Fruit fly (Drosophila melanogaster) whole organism, embryonic: ENCODE measurements around the gene CG10948.

ENCODE experiments used
- Ada2b ChIP-seq: fragments of 200-800 bp; sonication (Bioruptor generic); IDR thresholded peaks from 2 replicates; pipeline ENCODE4 v1.3.6; 2022; ENCODE audit warnings: missing biosample characterization, missing genetic modification characterization
- Aef1 ChIP-seq: fragments of 200-800 bp; sonication (Bioruptor generic); IDR thresholded peaks from 3 replicates; pipeline ENCODE4 v1.3.6; 2022; ENCODE audit warnings: missing biosample characterization, missing genetic modification characterization
- CG10959 ChIP-seq: fragments of 200-800 bp; sonication (Bioruptor generic); IDR thresholded peaks from 2 replicates; pipeline ENCODE4 v1.3.6; 2022; ENCODE audit warnings: missing biosample characterization, missing genetic modification characterization
- CG11696 ChIP-seq: fragments of 200-800 bp; sonication (Bioruptor generic); IDR thresholded peaks from 2 replicates; pipeline ENCODE4 v1.3.6; 2022; ENCODE audit warnings: missing biosample characterization, missing genetic modification characterization
- CG12071 ChIP-seq: fragments of 200-800 bp; sonication (Bioruptor generic); optimal IDR thresholded peaks from 3 replicates; lab custom pipeline; 2018; ENCODE audit warnings: missing biosample characterization, mild to moderate bottlenecking, missing genetic modification characterization
- CG12769 ChIP-seq: fragments of 200-800 bp; sonication (Bioruptor generic); optimal IDR thresholded peaks from 2 replicates; lab custom pipeline; 2019; ENCODE audit warnings: missing biosample characterization, mild to moderate bottlenecking, missing genetic modification characterization, moderate library complexity
- CG12942 ChIP-seq: fragments of 200-800 bp; sonication (Bioruptor generic); optimal IDR thresholded peaks from 3 replicates; lab custom pipeline; 2016; ENCODE audit warnings: missing biosample characterization, missing genetic modification characterization
- CG16863 ChIP-seq: fragments of 200-800 bp; sonication (Bioruptor generic); optimal IDR thresholded peaks from 3 replicates; lab custom pipeline; 2016; ENCODE audit warnings: missing biosample characterization, missing genetic modification characterization
- CG17328 ChIP-seq: fragments of 200-800 bp; sonication (Bioruptor generic); IDR thresholded peaks from 2 replicates; pipeline ENCODE4 v1.3.6; 2022; ENCODE audit warnings: missing biosample characterization, missing genetic modification characterization
- CG34376 ChIP-seq: fragments of 200-800 bp; sonication (Bioruptor generic); optimal IDR thresholded peaks from 2 replicates; lab custom pipeline; 2018; ENCODE audit warnings: missing biosample characterization, mild to moderate bottlenecking, missing genetic modification characterization
- CG43689 ChIP-seq: fragments of 200-800 bp; sonication (Bioruptor generic); IDR thresholded peaks from 2 replicates; pipeline ENCODE4 v1.3.6; 2022; ENCODE audit warnings: missing biosample characterization, missing genetic modification characterization
- CG5245 ChIP-seq: fragments of 200-800 bp; sonication (Bioruptor generic); optimal IDR thresholded peaks from 3 replicates; lab custom pipeline; 2016; ENCODE audit warnings: missing biosample characterization, missing genetic modification characterization
- CG6765 ChIP-seq: fragments of 200-800 bp; sonication (Bioruptor generic); optimal IDR thresholded peaks from 3 replicates; lab custom pipeline; 2017; ENCODE audit warnings: missing biosample characterization, mild to moderate bottlenecking, missing genetic modification characterization
- CG8281 ChIP-seq: fragments of 200-800 bp; sonication (Bioruptor generic); optimal IDR thresholded peaks from 2 replicates; lab custom pipeline; 2018; ENCODE audit warnings: missing biosample characterization, mild to moderate bottlenecking, missing genetic modification characterization, moderate library complexity
- CkIIα-i1 ChIP-seq: fragments of 200-800 bp; sonication (Bioruptor generic); IDR thresholded peaks from 2 replicates; pipeline ENCODE4 v1.3.6; 2022; ENCODE audit warnings: missing biosample characterization, missing genetic modification characterization
- GATAe ChIP-seq: fragments of 200-800 bp; sonication (Bioruptor generic); conservative IDR thresholded peaks from 2 replicates; pipeline ENCODE4 v1.3.6; 2022; ENCODE audit warnings: missing biosample characterization, missing genetic modification characterization
- MESR4 ChIP-seq: fragments of 200-800 bp; sonication (Bioruptor generic); optimal IDR thresholded peaks from 2 replicates; lab custom pipeline; 2018; ENCODE audit warnings: missing biosample characterization, mild to moderate bottlenecking, missing genetic modification characterization, moderate library complexity
- Opbp ChIP-seq: fragments of 200-800 bp; sonication (Bioruptor generic); IDR thresholded peaks from 3 replicates; pipeline ENCODE4 v1.3.6; 2022; ENCODE audit warnings: missing biosample characterization, missing genetic modification characterization; ENCODE audit not compliant: partially characterized antibody
- Ravus ChIP-seq: fragments of 200-800 bp; sonication (Bioruptor generic); IDR thresholded peaks from 2 replicates; pipeline ENCODE4 v1.3.6; 2022; ENCODE audit warnings: missing biosample characterization, missing genetic modification characterization
- Ssrp ChIP-seq: fragments of 200-800 bp; sonication (Bioruptor generic); optimal IDR thresholded peaks from 2 replicates; lab custom pipeline; 2018; ENCODE audit warnings: missing biosample characterization, mild to moderate bottlenecking, missing genetic modification characterization, moderate library complexity
- Usf ChIP-seq: fragments of 200-800 bp; sonication (Bioruptor generic); optimal IDR thresholded peaks from 2 replicates; lab custom pipeline; 2017; ENCODE audit warnings: missing genotype, missing biosample characterization, missing genetic modification characterization
- cwo ChIP-seq: fragments of 200-800 bp; sonication (Bioruptor generic); optimal IDR thresholded peaks from 3 replicates; lab custom pipeline; 2017; ENCODE audit warnings: missing biosample characterization, missing genetic modification characterization, mild to moderate bottlenecking, moderate library complexity, missing genetic modification reagents
- en ChIP-seq: fragments of 200-800 bp; sonication (Bioruptor generic); optimal IDR thresholded peaks from 2 replicates; lab custom pipeline; 2016; ENCODE audit warnings: missing biosample characterization, missing genetic modification characterization
- esg ChIP-seq: fragments of 200-800 bp; sonication (Bioruptor generic); conservative IDR thresholded peaks from 2 replicates; pipeline ENCODE4 v1.3.6; 2022; ENCODE audit warnings: missing biosample characterization, missing genetic modification characterization
- exex ChIP-seq: fragments of 200-800 bp; sonication (Bioruptor generic); optimal IDR thresholded peaks from 4 replicates; lab custom pipeline; 2018; ENCODE audit warnings: missing biosample characterization, mild to moderate bottlenecking, missing genetic modification characterization, moderate library complexity
- fd96Cb ChIP-seq: fragments of 200-800 bp; sonication (Bioruptor generic); optimal IDR thresholded peaks from 2 replicates; lab custom pipeline; 2018; ENCODE audit warnings: missing biosample characterization, mild to moderate bottlenecking, missing genetic modification characterization, moderate library complexity
- gcm2 ChIP-seq: fragments of 200-800 bp; sonication (Bioruptor generic); optimal IDR thresholded peaks from 2 replicates; lab custom pipeline; 2016; ENCODE audit warnings: missing biosample characterization, missing genetic modification characterization
- grn ChIP-seq: fragments of 200-800 bp; sonication (Bioruptor generic); optimal IDR thresholded peaks from 3 replicates; lab custom pipeline; 2017; ENCODE audit warnings: missing biosample characterization, missing genetic modification characterization
- gro ChIP-seq: fragments of 200-800 bp; sonication (Bioruptor generic); optimal IDR thresholded peaks from 2 replicates; lab custom pipeline; 2016; ENCODE audit warnings: missing biosample characterization, missing genetic modification characterization
- gt ChIP-seq: fragments of 200-800 bp; sonication (Bioruptor generic); IDR thresholded peaks from 2 replicates; pipeline ENCODE4 v1.3.6; 2022; ENCODE audit warnings: missing biosample characterization, missing genetic modification characterization
- hkb ChIP-seq, 2 experiments: fragments of 200-800 bp in 1 of 2; fragments of >200 bp in 1 of 2; sonication (Bioruptor generic) in 1 of 2; IDR thresholded peaks in 1 of 2; optimal IDR thresholded peaks in 1 of 2; 2 replicates each; pipeline versions ENCODE4 v1.3.6 to Lab custom; 2017 to 2022; ENCODE audit warnings: missing biosample characterization in 1 of 2, missing genetic modification characterization in 1 of 2
- jigr1 ChIP-seq: fragments of 200-800 bp; sonication (Bioruptor generic); IDR thresholded peaks from 3 replicates; pipeline ENCODE4 v1.3.6; 2022; ENCODE audit warnings: missing biosample characterization, missing genetic modification characterization
- kah ChIP-seq: fragments of 200-800 bp; sonication (Bioruptor generic); optimal IDR thresholded peaks from 2 replicates; lab custom pipeline; 2018; ENCODE audit warnings: missing biosample characterization, mild to moderate bottlenecking, missing genetic modification characterization
- ken ChIP-seq: fragments of 200-800 bp; sonication (Bioruptor generic); IDR thresholded peaks from 3 replicates; pipeline ENCODE4 v1.3.6; 2022; ENCODE audit warnings: missing biosample characterization, missing genetic modification characterization
- kni ChIP-seq: fragments of 200-800 bp; sonication (Bioruptor generic); optimal IDR thresholded peaks from 3 replicates; lab custom pipeline; 2017; ENCODE audit warnings: mild to moderate bottlenecking, missing biosample characterization, missing genetic modification reagents, missing genetic modification characterization
- mirr ChIP-seq: fragments of 200-800 bp; sonication (Bioruptor generic); optimal IDR thresholded peaks from 3 replicates; lab custom pipeline; 2018; ENCODE audit warnings: missing biosample characterization, mild to moderate bottlenecking, missing genetic modification characterization
- oc ChIP-seq: fragments of 200-800 bp; sonication (Bioruptor generic); optimal IDR thresholded peaks from 2 replicates; lab custom pipeline; 2018; ENCODE audit warnings: missing biosample characterization, mild to moderate bottlenecking, missing genetic modification characterization, moderate library complexity
- peb ChIP-seq: fragments of 200-800 bp; sonication (Bioruptor generic); IDR thresholded peaks from 2 replicates; pipeline ENCODE4 v1.3.6; 2022; ENCODE audit warnings: missing biosample characterization, missing genetic modification characterization
- schlank ChIP-seq: fragments of 200-800 bp; sonication (Bioruptor generic); optimal IDR thresholded peaks from 2 replicates; lab custom pipeline; 2018; ENCODE audit warnings: missing biosample characterization, mild to moderate bottlenecking, missing genetic modification characterization
- scrt ChIP-seq: fragments of 200-800 bp; sonication (Bioruptor generic); optimal IDR thresholded peaks from 2 replicates; lab custom pipeline; 2018; ENCODE audit warnings: missing biosample characterization, mild to moderate bottlenecking, missing genetic modification characterization, moderate library complexity
- sisA ChIP-seq: fragments of 200-800 bp; sonication (Bioruptor generic); IDR thresholded peaks from 2 replicates; pipeline ENCODE4 v1.3.6; 2022; ENCODE audit warnings: missing biosample characterization, missing genetic modification characterization
- so ChIP-seq: fragments of 200-800 bp; sonication (Bioruptor generic); IDR thresholded peaks from 3 replicates; pipeline ENCODE4 v1.3.6; 2022; ENCODE audit warnings: missing biosample characterization, missing genetic modification characterization
- sug ChIP-seq: fragments of 200-800 bp; optimal IDR thresholded peaks from 2 replicates; lab custom pipeline; 2019; ENCODE audit warnings: missing biosample characterization, mild to moderate bottlenecking, missing genetic modification characterization, moderate library complexity
- tio ChIP-seq: fragments of 200-800 bp; sonication (Bioruptor generic); optimal IDR thresholded peaks from 2 replicates; lab custom pipeline; 2017; ENCODE audit warnings: missing biosample characterization, missing genetic modification characterization, inconsistent platforms
- vnd ChIP-seq: fragments of 200-800 bp; sonication (Bioruptor generic); IDR thresholded peaks from 3 replicates; pipeline ENCODE4 v1.3.6; 2022; ENCODE audit warnings: missing biosample characterization, missing genetic modification characterization; ENCODE audit not compliant: partially characterized antibody

The CG10948 gene

DNA sequence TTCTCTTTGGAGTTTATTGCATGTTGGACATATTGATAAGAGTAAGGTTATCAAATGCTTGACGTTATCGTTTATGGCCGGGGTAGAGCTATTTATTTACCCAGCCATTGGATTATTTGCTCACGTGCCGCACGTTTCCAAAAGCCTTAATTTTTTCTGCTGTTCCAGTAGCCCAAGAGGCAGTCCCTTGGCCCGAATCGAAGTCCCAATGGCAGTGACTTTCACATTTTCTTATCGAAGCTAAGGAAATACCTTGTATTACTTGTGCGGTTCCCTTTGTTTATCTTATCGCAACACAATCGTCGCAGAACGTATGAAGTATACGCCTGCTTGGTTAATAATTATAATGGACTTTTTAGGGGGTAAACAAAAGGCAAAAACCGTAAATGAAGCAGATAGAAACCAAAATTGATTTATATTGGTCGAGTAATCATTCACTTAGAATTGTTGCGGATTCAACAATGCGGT is 39.5 kb upstream of the CG10948 start, which contains the start of gene CG43894 (continued):
- TF ChIP-seq CG6765 (no peak), peb (GFP tag; lab: Robert Waterston, UW) (no peak), CG12071 (peak; percentile 17), CG8281 (tag; lab: Kevin White, UChicago) (peak; percentile 41), so (no peak), kah (GFP tag; lab: Kevin White, UChicago) (no peak), scrt (peak; percentile 9), ken (no peak), vnd (GFP tag; lab: Robert Waterston, UW) (no peak), GATAe (GFP tag; lab: Robert Waterston, UW) (peak; percentile 83), CG12769 (tag; lab: Kevin White, UChicago) (no peak), Ssrp (tag; lab: Kevin White, UChicago) (no peak), oc (tag; lab: Kevin White, UChicago) (no peak), sisA (GFP tag; lab: Robert Waterston, UW) (no peak), Ravus (no peak), tio (GFP tag; lab: Kevin White, UChicago) (no peak), Aef1 (GFP tag; lab: Robert Waterston, UW) (no peak), jigr1 (GFP tag; lab: Robert Waterston, UW) (no peak), Opbp (GFP tag; lab: Robert Waterston, UW) (no peak), hkb (optimal IDR thresholded peaks at IDR 0.05; lab: Kevin White, UChicago) (no peak), hkb (GFP tag; IDR thresholded peaks at IDR 0.05; lab: Robert Waterston, UW) (no peak), CG10959 (GFP tag; lab: Robert Waterston, UW) (no peak), exex (peak; percentile 95)

- TF ChIP-seq GATAe (GFP tag; lab: Robert Waterston, UW) (peak; percentile 78), mirr (GFP tag; lab: Kevin White, UChicago) (peak; percentile 10), gro (GFP tag; lab: Kevin White, UChicago) (no peak), gcm2 (GFP tag; lab: Kevin White, UChicago) (no peak), CG34376 (peak; percentile 48), fd96Cb (tag; lab: Kevin White, UChicago) (no peak), CG11696 (GFP tag; lab: Robert Waterston, UW) (no peak), CkIIα-i1 (no peak), CG17328 (no peak), cwo (GFP tag; lab: Kevin White, UChicago) (peak; percentile 53), en (GFP tag; lab: Kevin White, UChicago) (no peak), schlank (tag; lab: Kevin White, UChicago) (no peak), exex (peak; percentile 91), sug (tag; lab: Kevin White, UChicago) (peak; percentile 70), CG5245 (no peak), Usf (GFP tag; lab: Kevin White, UChicago) (no peak), kni (GFP tag; lab: Kevin White, UChicago) (no peak), CG12942 (GFP tag; lab: Kevin White, UChicago) (no peak), CG16863 (GFP tag; lab: Kevin White, UChicago) (no peak), grn (GFP tag; lab: Kevin White, UChicago) (peak; percentile 60), MESR4 (GFP tag; lab: Kevin White, UChicago) (no peak), Ada2b (GFP tag; lab: Robert Waterston, UW) (no peak), gt (no peak), CG43689 (GFP tag; lab: Robert Waterston, UW) (no peak), esg (GFP tag; lab: Robert Waterston, UW) (no peak)
Observed at dm6 chr3L:12884680-12885079, 34.8 kb upstream of the CG10948 start, which contains the start of gene CG14120. CG14120 (plus strand) TSS chr3L:12885039.
